Worm (Caenorhabditis elegans) whole organism, L4 larva: Measurements from ENCODE around the gene Y43F8B.14.

Experiments
- F37D6.2 ChIP-seq: sonication (generic microtip); optimal IDR thresholded peaks from 2 replicates; lab custom pipeline; 2016; ENCODE audit warnings: mild to moderate bottlenecking, missing genetic modification characterization, missing compliant biosample characterization
- R02D3.7 ChIP-seq: fragments of 150-350 bp; sonication (generic microtip); optimal IDR thresholded peaks from 3 replicates; lab custom pipeline; 2014; ENCODE audit warnings: missing biosample characterization, missing genetic modification characterization
- T26A8.4 ChIP-seq: fragments of 200-800 bp; sonication (Bioruptor generic); IDR thresholded peaks from 2 replicates; pipeline ENCODE4 v1.3.6; 2022; ENCODE audit warnings: missing genetic modification characterization, missing compliant biosample characterization
- Y5F2A.4 ChIP-seq: fragments of 200-800 bp; sonication (Bioruptor generic); optimal IDR thresholded peaks from 2 replicates; lab custom pipeline; 2018; ENCODE audit warnings: mild to moderate bottlenecking, missing genetic modification characterization, missing compliant biosample characterization
- ZK337.2 ChIP-seq: fragments of 200-800 bp; sonication (Bioruptor generic); IDR thresholded peaks from 2 replicates; pipeline ENCODE4 v1.3.6; 2022; ENCODE audit warnings: missing genetic modification reagents, missing genetic modification characterization, missing compliant biosample characterization
- aha-1 ChIP-seq: fragments of 150-350 bp; peaks from one replicate; lab custom pipeline; 2014; ENCODE audit warnings: missing biosample characterization, missing genetic modification characterization
- attf-4 ChIP-seq: sonication (generic microtip); optimal IDR thresholded peaks from 3 replicates; lab custom pipeline; 2017; ENCODE audit warnings: missing biosample characterization, missing genetic modification characterization
- ceh-32 ChIP-seq: sonication (generic microtip); optimal IDR thresholded peaks from 2 replicates; lab custom pipeline; 2016; ENCODE audit warnings: mild to moderate bottlenecking, missing genetic modification characterization, missing compliant biosample characterization; ENCODE audit not compliant: poor library complexity
- daf-16 ChIP-seq, 3 experiments: sonication (generic microtip); optimal IDR thresholded peaks; 2 replicates each; lab custom pipeline; 2016 to 2017; ENCODE audit warnings: missing genetic modification characterization in 3 of 3, missing genetic modification reagents in 3 of 3, mild to moderate bottlenecking in 2 of 3, missing compliant biosample characterization in 2 of 3, missing biosample characterization in 1 of 3, moderate library complexity in 1 of 3
- dmd-6 ChIP-seq: fragments of 200-800 bp; sonication (Bioruptor generic); IDR thresholded peaks from 2 replicates; pipeline ENCODE4 v1.3.6; 2022; ENCODE audit warnings: missing genetic modification reagents, missing genetic modification characterization, missing compliant biosample characterization
- dmd-8 ChIP-seq: fragments of 200-800 bp; sonication (Bioruptor generic); IDR thresholded peaks from 2 replicates; pipeline ENCODE4 v1.3.6; 2022; ENCODE audit warnings: missing genetic modification characterization, missing compliant biosample characterization
- duxl-1 ChIP-seq: sonication (generic microtip); optimal IDR thresholded peaks from 2 replicates; lab custom pipeline; 2016; ENCODE audit warnings: mild to moderate bottlenecking, missing genetic modification characterization, moderate library complexity, missing compliant biosample characterization; ENCODE audit not compliant: poor library complexity
- dve-1 ChIP-seq: sonication (generic microtip); optimal IDR thresholded peaks from 2 replicates; lab custom pipeline; 2017; ENCODE audit warnings: antibody characterized with exemption, mild to moderate bottlenecking, missing genetic modification characterization, missing compliant biosample characterization; ENCODE audit not compliant: insufficient read depth
- egl-27 ChIP-seq: sonication (generic microtip); optimal IDR thresholded peaks from 3 replicates; lab custom pipeline; 2017; ENCODE audit warnings: missing biosample characterization, missing genetic modification reagents, missing genetic modification characterization
- fkh-10 ChIP-seq: fragments of 150-350 bp; optimal IDR thresholded peaks from 2 replicates; lab custom pipeline; 2014; ENCODE audit warnings: missing biosample characterization, missing genetic modification reagents, missing genetic modification characterization
- fos-1 ChIP-seq: fragments of 150-350 bp; optimal IDR thresholded peaks from 2 replicates; lab custom pipeline; 2014; ENCODE audit warnings: missing biosample characterization, missing genetic modification characterization
- hlh-11 ChIP-seq: fragments of 200-800 bp; sonication (Bioruptor generic); optimal IDR thresholded peaks from 2 replicates; lab custom pipeline; 2018; ENCODE audit warnings: mild to moderate bottlenecking, missing genetic modification characterization, missing compliant biosample characterization
- hlh-30 ChIP-seq: sonication (generic microtip); optimal IDR thresholded peaks from 2 replicates; lab custom pipeline; 2017; ENCODE audit warnings: antibody characterized with exemption, mild to moderate bottlenecking, missing genetic modification characterization, missing compliant biosample characterization; ENCODE audit not compliant: insufficient read depth
- hmg-1.1 ChIP-seq: fragments of 200-800 bp; sonication (Bioruptor generic); IDR thresholded peaks from 2 replicates; pipeline ENCODE4 v1.3.6; 2022; ENCODE audit warnings: missing genetic modification reagents, missing genetic modification characterization, missing compliant biosample characterization
- lin-1 ChIP-seq: fragments of 200-800 bp; sonication (Bioruptor generic); IDR thresholded peaks from 2 replicates; pipeline ENCODE4 v1.3.6; 2022; ENCODE audit warnings: missing genetic modification reagents, missing genetic modification characterization, missing compliant biosample characterization
- lin-13 ChIP-seq: fragments of 150-350 bp; optimal IDR thresholded peaks from 2 replicates; lab custom pipeline; 2014; ENCODE audit warnings: missing biosample characterization, missing genetic modification reagents, missing genetic modification characterization
- lir-3 ChIP-seq: sonication (generic microtip); optimal IDR thresholded peaks from 2 replicates; lab custom pipeline; 2016; ENCODE audit warnings: mild to moderate bottlenecking, missing genetic modification characterization, missing compliant biosample characterization
- mdl-1 ChIP-seq, 2 experiments: fragments of 150-350 bp in 1 of 2; sonication (generic microtip) in 1 of 2; optimal IDR thresholded peaks; 2 replicates each; lab custom pipeline; 2014 to 2017; ENCODE audit warnings: missing biosample characterization in 2 of 2, missing genetic modification characterization in 2 of 2
- mdt-29 ChIP-seq: fragments of 200-800 bp; sonication (Bioruptor generic); IDR thresholded peaks from 2 replicates; pipeline ENCODE4 v1.3.6; 2022; ENCODE audit warnings: missing genetic modification reagents, missing genetic modification characterization, missing compliant biosample characterization
- mxl-3 ChIP-seq: fragments of 200-800 bp; sonication (Bioruptor generic); optimal IDR thresholded peaks from 2 replicates; lab custom pipeline; 2018; ENCODE audit warnings: mild to moderate bottlenecking, missing genetic modification characterization, missing compliant biosample characterization
- nhr-111 ChIP-seq: fragments of 200-800 bp; sonication (Bioruptor generic); optimal IDR thresholded peaks from 2 replicates; lab custom pipeline; 2018; ENCODE audit warnings: mild to moderate bottlenecking, missing genetic modification characterization, missing compliant biosample characterization
- nhr-28 ChIP-seq: fragments of 150-350 bp; optimal IDR thresholded peaks from 2 replicates; lab custom pipeline; 2014; ENCODE audit warnings: missing biosample characterization, missing genetic modification characterization
- nhr-76 ChIP-seq: fragments of 150-350 bp; optimal IDR thresholded peaks from 2 replicates; lab custom pipeline; 2014; ENCODE audit warnings: missing biosample characterization, missing genetic modification characterization
- pha-4 ChIP-seq, 2 experiments: fragments of 150-350 bp in 1 of 2; fragments of 200-800 bp in 1 of 2; sonication (Bioruptor generic) in 1 of 2; IDR thresholded peaks in 1 of 2; optimal IDR thresholded peaks in 1 of 2; 2 replicates each; pipeline versions ENCODE4 v1.3.6 to Lab custom; 2014 to 2022; ENCODE audit warnings: missing genetic modification characterization in 2 of 2, missing genetic modification reagents in 2 of 2, missing biosample characterization in 1 of 2, missing compliant biosample characterization in 1 of 2
- php-3 ChIP-seq: fragments of 200-800 bp; sonication (Bioruptor generic); IDR thresholded peaks from 2 replicates; pipeline ENCODE4 v1.3.6; 2022; ENCODE audit warnings: missing genetic modification reagents, missing genetic modification characterization, missing compliant biosample characterization
- pqm-1 ChIP-seq: sonication (generic microtip); optimal IDR thresholded peaks from 2 replicates; lab custom pipeline; 2017; ENCODE audit warnings: missing biosample characterization, missing genetic modification characterization
- sdz-12 ChIP-seq: fragments of 200-800 bp; sonication (Bioruptor generic); optimal IDR thresholded peaks from 2 replicates; lab custom pipeline; 2018; ENCODE audit warnings: mild to moderate bottlenecking, missing genetic modification characterization, missing compliant biosample characterization
- tra-1 ChIP-seq: fragments of 200-800 bp; sonication (Bioruptor generic); IDR thresholded peaks from 2 replicates; pipeline ENCODE4 v1.3.6; 2022; ENCODE audit warnings: missing genetic modification reagents, missing genetic modification characterization, missing compliant biosample characterization
- unc-62 ChIP-seq, 3 experiments: fragments of 150-350 bp in 1 of 3; sonication (generic microtip); optimal IDR thresholded peaks in 2 of 3; peaks in 1 of 3; 1 replicate in 1 of 3; 2 replicates in 2 of 3; lab custom pipeline; 2014 to 2017; ENCODE audit warnings: missing biosample characterization in 3 of 3, missing genetic modification characterization in 3 of 3, missing genetic modification reagents in 3 of 3, missing genotype in 1 of 3
- vab-7 ChIP-seq: fragments of 200-800 bp; sonication (Bioruptor generic); IDR thresholded peaks from 2 replicates; pipeline ENCODE4 v1.3.6; 2022; ENCODE audit warnings: missing genetic modification reagents, missing genetic modification characterization, missing compliant biosample characterization
- zfp-3 ChIP-seq: fragments of 200-800 bp; sonication (Bioruptor generic); conservative IDR thresholded peaks from 2 replicates; pipeline ENCODE4 v1.3.6; 2022; ENCODE audit warnings: missing genetic modification reagents, missing genetic modification characterization, missing compliant biosample characterization
- ztf-11 ChIP-seq: fragments of 150-350 bp; optimal IDR thresholded peaks from 2 replicates; lab custom pipeline; 2014; ENCODE audit warnings: missing biosample characterization, missing genetic modification characterization
- ztf-7 ChIP-seq: fragments of 150-350 bp; optimal IDR thresholded peaks from 2 replicates; lab custom pipeline; 2014; ENCODE audit warnings: missing biosample characterization, missing genetic modification characterization

Y43F8B.14 gene

DNA sequence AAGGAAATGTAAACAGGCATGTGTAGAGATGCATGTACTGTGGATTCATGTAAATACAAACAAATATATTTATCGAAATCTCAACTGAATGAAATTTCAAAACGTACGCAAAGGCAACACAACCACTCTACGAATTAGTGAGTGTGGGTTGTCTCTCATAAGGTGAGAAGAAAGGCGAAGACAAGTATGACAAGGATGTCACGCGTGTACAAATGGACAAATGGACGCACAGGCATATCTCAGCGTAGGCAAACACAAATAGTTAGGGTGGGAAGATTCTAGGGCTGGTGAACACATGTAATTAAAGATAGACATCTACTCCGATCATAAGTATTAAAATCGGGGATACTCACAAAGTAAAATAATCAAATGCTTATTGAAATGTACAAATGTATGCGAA is 27.7 kb downstream of the Y43F8B.14 start:
- no peak for TF ChIP-seq ztf-7 (tag; lab: Kevin White, UChicago)
- TF ChIP-seq mxl-3 (GFP tag; lab: Kevin White, UChicago) = peak; percentile 19
- no peak for TF ChIP-seq F37D6.2
- TF ChIP-seq hmg-1.1 = no peak
- no peak for TF ChIP-seq lin-13
- no peak for TF ChIP-seq mdl-1 (tag; optimal IDR thresholded peaks at IDR 0.05; lab: Kevin White, UChicago)
- no peak for TF ChIP-seq ZK337.2 (GFP tag; lab: Robert Waterston, UW)
- no peak for TF ChIP-seq dve-1 (tag; lab: Kevin White, UChicago)
- no peak for TF ChIP-seq zfp-3 (GFP tag; lab: Robert Waterston, UW)
- peak; percentile 77 for TF ChIP-seq hlh-30 (tag; lab: Kevin White, UChicago)
- TF ChIP-seq hlh-11 (tag; lab: Kevin White, UChicago) = peak; percentile 11
- no peak for TF ChIP-seq attf-4 (tag; lab: Kevin White, UChicago)
- peak in 1 of 2 experiments; percentile 61 for TF ChIP-seq unc-62 (GFP tag; optimal IDR thresholded peaks at IDR 0.05 in 1 of 2; lab: Kevin White, UChicago)
- TF ChIP-seq unc-62 (tag; optimal IDR thresholded peaks at IDR 0.05; lab: Kevin White, UChicago) = no peak
- no peak for TF ChIP-seq mdt-29 (GFP tag; lab: Robert Waterston, UW)

DNA sequence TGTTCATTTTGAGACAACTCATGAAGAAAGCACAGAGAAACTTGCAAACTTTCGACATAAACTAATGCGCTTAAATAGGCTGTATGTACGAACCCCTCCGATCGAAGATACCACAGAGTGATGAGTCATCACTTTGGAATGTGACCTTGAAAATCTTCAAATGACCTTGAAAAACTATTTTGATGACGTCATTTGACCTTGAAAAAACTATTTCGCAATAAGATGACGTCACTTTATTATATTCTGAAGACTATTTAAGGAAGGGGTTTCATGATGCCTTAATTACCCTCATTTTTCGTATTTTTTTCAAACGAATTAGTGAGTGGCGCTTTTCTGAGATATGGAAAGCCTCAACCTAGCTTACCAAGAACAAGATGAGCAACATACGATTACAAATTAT is 34.6 kb downstream of the Y43F8B.14 start, which contains the start of gene C25F9.2:
C25F9.2 (plus strand) TSS at position 341 of the 400 bp plus-strand sequence.
- no peak for TF ChIP-seq egl-27 (tag; lab: Kevin White, UChicago)
- no peak for TF ChIP-seq ztf-7 (tag; lab: Kevin White, UChicago)
- TF ChIP-seq ztf-11 (tag; lab: Kevin White, UChicago) = no peak
- TF ChIP-seq pha-4 (GFP tag; IDR thresholded peaks at IDR 0.05; lab: Robert Waterston, UW) = no peak
- TF ChIP-seq pha-4 (tag; optimal IDR thresholded peaks at IDR 0.05; lab: Kevin White, UChicago) = no peak

DNA sequence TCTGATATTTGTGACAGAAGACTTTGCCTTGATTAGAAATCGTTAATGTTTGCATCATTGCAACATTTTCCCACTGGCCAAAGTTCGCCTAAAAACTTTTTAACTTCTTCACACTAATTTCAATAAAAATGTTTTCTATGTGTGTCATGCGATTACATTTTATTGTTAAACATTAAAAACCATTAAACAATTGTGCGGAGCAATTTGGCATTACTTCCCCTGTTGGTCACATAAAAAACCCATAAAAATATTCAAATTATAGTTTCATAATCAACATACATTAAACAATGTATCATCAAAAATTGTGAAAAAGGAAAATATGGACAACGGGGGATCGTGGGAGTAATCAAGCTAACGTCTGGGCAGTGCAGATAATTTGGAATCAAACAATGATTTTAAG is 36.5 kb downstream of the Y43F8B.14 start:
- peak; percentile 94 for TF ChIP-seq php-3 (GFP tag; lab: Robert Waterston, UW)
- peak; percentile 6 for TF ChIP-seq nhr-28

DNA sequence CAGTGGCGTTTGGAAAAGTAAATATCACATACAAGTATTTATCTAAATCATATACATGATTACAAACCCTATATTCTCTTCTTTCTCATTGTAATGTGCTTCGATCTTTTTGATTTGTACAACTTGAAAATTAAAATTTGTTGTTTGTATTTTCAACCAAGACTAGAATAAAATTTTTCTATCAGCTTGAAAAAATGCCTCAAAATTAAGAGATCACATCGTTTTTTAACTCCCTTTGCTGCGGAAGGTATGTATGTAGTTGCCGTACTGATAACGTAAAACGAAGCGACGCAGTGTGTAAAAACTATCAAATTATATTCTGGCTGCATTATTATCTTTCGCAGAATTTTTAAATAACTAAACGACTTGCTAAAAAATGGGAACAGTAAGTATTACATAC is 37.9 kb downstream of the Y43F8B.14 start, which contains the start of gene C25F9.15:
C25F9.15 (plus strand) TSS at position 301 of the 400 bp plus-strand sequence.
- no peak for TF ChIP-seq ceh-32
- peak; percentile 30 for TF ChIP-seq dve-1 (tag; lab: Kevin White, UChicago)
- TF ChIP-seq hlh-11 (tag; lab: Kevin White, UChicago) = no peak
- TF ChIP-seq pqm-1 = peak; percentile 34
- no peak for TF ChIP-seq lir-3
- TF ChIP-seq nhr-28 = peak; percentile 30

DNA sequence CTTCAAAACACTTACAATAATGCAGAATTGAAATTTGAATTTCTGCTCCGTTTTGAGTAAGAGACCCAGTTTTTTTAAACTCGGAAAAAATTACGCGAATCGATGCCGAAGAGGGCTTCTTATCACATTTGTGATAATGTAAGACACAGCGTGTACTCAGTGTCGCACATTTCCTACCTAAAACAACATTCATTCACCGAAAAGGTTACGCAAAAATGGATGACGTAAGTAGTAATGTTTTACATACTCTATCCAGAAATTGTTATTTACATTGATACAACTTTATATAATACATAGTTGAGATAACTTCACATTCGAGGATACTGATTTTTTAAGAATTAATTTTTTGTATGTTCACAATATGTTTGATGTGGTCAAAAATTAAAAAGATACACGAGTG is 39.3 kb downstream of the Y43F8B.14 start, which contains the start of the genes C25F9.4 and C25F9.9:
C25F9.4 (minus strand) TSS at position 101 of the 400 bp plus-strand sequence.
C25F9.9 (plus strand) TSS at position 137 of the 400 bp plus-strand sequence.
- TF ChIP-seq pqm-1 (peak; percentile 41), fkh-10 (GFP tag; lab: Kevin White, UChicago) (no peak), nhr-76 (tag; lab: Kevin White, UChicago) (no peak), nhr-28 (peak; percentile 20), unc-62 (GFP tag; optimal IDR thresholded peaks at IDR 0.05 in 1 of 2; lab: Kevin White, UChicago) (peak in 1 of 2 experiments; percentile 29), unc-62 (tag; optimal IDR thresholded peaks at IDR 0.05; lab: Kevin White, UChicago) (no peak), dmd-6 (peak; percentile 36; the same call in 1 of the 2 replicates), daf-16 (GFP tag; optimal IDR thresholded peaks at IDR 0.05; lab: Kevin White, UChicago) (no peak), daf-16 (tag; optimal IDR thresholded peaks at IDR 0.05; lab: Kevin White, UChicago) (peak; percentile 27)

DNA sequence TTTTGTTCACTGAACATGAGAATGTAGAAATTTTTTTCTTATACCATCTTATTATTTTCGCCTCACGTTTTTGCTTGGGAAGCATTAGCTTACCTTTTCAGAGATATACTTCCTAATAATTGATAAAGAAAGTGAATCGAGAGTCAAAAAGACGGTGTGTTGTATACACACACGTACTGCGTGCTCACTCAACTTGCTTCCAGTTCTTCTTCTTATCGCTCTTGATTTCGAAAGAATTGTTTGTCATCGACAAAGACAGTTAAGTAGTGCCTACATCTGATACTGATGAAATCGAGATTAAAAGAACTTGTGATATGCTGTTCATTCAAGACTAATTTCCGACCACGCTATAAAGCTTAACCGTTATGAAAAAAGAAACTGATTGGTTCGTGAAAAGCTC is 45.1 kb downstream of the Y43F8B.14 start, which contains the start of gene C25F9.5:
C25F9.5 (minus strand) TSS at position 195 of the 400 bp plus-strand sequence.
- no peak for TF ChIP-seq fos-1 (tag; lab: Kevin White, UChicago)
- TF ChIP-seq duxl-1 (tag; lab: Kevin White, UChicago) = peak; percentile 12
- TF ChIP-seq mdl-1 (tag; optimal IDR thresholded peaks at IDR 0.05; lab: Kevin White, UChicago) = no peak
- peak; percentile 87 for TF ChIP-seq pqm-1
- no peak for TF ChIP-seq Y5F2A.4
- no peak for TF ChIP-seq tra-1 (GFP tag; lab: Robert Waterston, UW)
- TF ChIP-seq aha-1 (tag; lab: Kevin White, UChicago) = no peak
- TF ChIP-seq T26A8.4 = no peak
- TF ChIP-seq R02D3.7 = no peak
- TF ChIP-seq lin-1 = no peak
- no peak for TF ChIP-seq vab-7 (GFP tag; lab: Robert Waterston, UW)
- peak; percentile 48 for TF ChIP-seq hlh-11 (tag; lab: Kevin White, UChicago)
- no peak for TF ChIP-seq sdz-12 (GFP tag; lab: Kevin White, UChicago)
- TF ChIP-seq mdt-29 (GFP tag; lab: Robert Waterston, UW) = no peak
- TF ChIP-seq daf-16 (GFP tag; optimal IDR thresholded peaks at IDR 0.05; lab: Kevin White, UChicago) = no peak
- TF ChIP-seq daf-16 (tag; optimal IDR thresholded peaks at IDR 0.05; lab: Kevin White, UChicago) = peak; percentile 66
- TF ChIP-seq dve-1 (tag; lab: Kevin White, UChicago) = peak; percentile 56
- TF ChIP-seq dmd-8 (GFP tag; lab: Robert Waterston, UW) = no peak
- no peak for TF ChIP-seq nhr-111 (GFP tag; lab: Kevin White, UChicago)
